Fruit fly (Drosophila melanogaster): Measurements from ENCODE around the gene CAH2.

The CAH2 gene

dm6 chr3L:12136630-12137029 lies 40.8 kb upstream of the CAH2 start, which contains the start of the genes CG5645 and Atg12 (continued):
- no peak for TF ChIP-seq btn (GFP tag; optimal IDR thresholded peaks at IDR 0.05)
- TF ChIP-seq Dip2 (GFP tag; IDR thresholded peaks at IDR 0.05) = no peak
- peak; percentile 2 for TF ChIP-seq Ets97D (GFP tag; optimal IDR thresholded peaks at IDR 0.05)
- peak; percentile 28 for TF ChIP-seq NfI (GFP tag; optimal IDR thresholded peaks at IDR 0.05)
- TF ChIP-seq CG11560 (tag; IDR thresholded peaks at IDR 0.05) = no peak
- TF ChIP-seq HmgD (GFP tag; optimal IDR thresholded peaks at IDR 0.05) = no peak
- peak; percentile 70 for TF ChIP-seq CG9932 (GFP tag; IDR thresholded peaks at IDR 0.05)
- peak; percentile 66; the same call in 2 of the 3 replicates for TF ChIP-seq HLH4C (GFP tag; IDR thresholded peaks at IDR 0.05; ENCODE audit: partially characterized antibody)
- no peak for TF ChIP-seq scrt (GFP tag; optimal IDR thresholded peaks at IDR 0.05)
- peak; percentile 57 for TF ChIP-seq CG34376 (GFP tag; optimal IDR thresholded peaks at IDR 0.05)
- TF ChIP-seq CTCF (GFP tag; optimal IDR thresholded peaks at IDR 0.05) = no peak
- no peak for TF ChIP-seq da (GFP tag; optimal IDR thresholded peaks at IDR 0.05)
- TF ChIP-seq Gug (GFP tag; IDR thresholded peaks at IDR 0.05) = 0 out of 4 replicates have a peak, but pooled peaks have one; percentile 14
- peak in 1 of 2 experiments; percentile 1 for TF ChIP-seq chif (GFP tag; optimal IDR thresholded peaks at IDR 0.05)
- TF ChIP-seq ro (GFP tag; IDR thresholded peaks at IDR 0.05) = no peak
- TF ChIP-seq CG15269 (tag; optimal IDR thresholded peaks at IDR 0.05) = peak; percentile 46
- TF ChIP-seq NC2β (GFP tag; optimal IDR thresholded peaks at IDR 0.05) = no peak
- peak; percentile 11; the same call in 1 of the 2 replicates for TF ChIP-seq CG10366 (GFP tag; IDR thresholded peaks at IDR 0.05)
- no peak for TF ChIP-seq CG31365 (tag; optimal IDR thresholded peaks at IDR 0.05)
- peak; percentile 21 for TF ChIP-seq zfh2 (GFP tag; optimal IDR thresholded peaks at IDR 0.05)
- TF ChIP-seq CG14667 (GFP tag; IDR thresholded peaks at IDR 0.05) = peak; percentile 40
- peak; percentile 58 for TF ChIP-seq ind (GFP tag; optimal IDR thresholded peaks at IDR 0.05)
- peak; percentile 39 for TF ChIP-seq bcd (GFP tag; optimal IDR thresholded peaks at IDR 0.05)
- peak; percentile 93 for TF ChIP-seq CG13287 (GFP tag; IDR thresholded peaks at IDR 0.05; ENCODE audit: partially characterized antibody)
- TF ChIP-seq CG4424 (GFP tag; optimal IDR thresholded peaks at IDR 0.05) = peak; percentile 49
- peak; percentile 88 for TF ChIP-seq Doc3 (GFP tag; IDR thresholded peaks at IDR 0.05; ENCODE audit: partially characterized antibody)
- TF ChIP-seq Gsc (GFP tag; IDR thresholded peaks at IDR 0.05) = no peak
- no peak for TF ChIP-seq dimm (GFP tag; IDR thresholded peaks at IDR 0.05)
- TF ChIP-seq CG17568 (GFP tag; optimal IDR thresholded peaks at IDR 0.05) = no peak
- peak; percentile 51; the same call in 2 of the 3 replicates for TF ChIP-seq CG17361 (GFP tag; IDR thresholded peaks at IDR 0.05)
- no peak for TF ChIP-seq CG1647 (GFP tag; optimal IDR thresholded peaks at IDR 0.05)
- TF ChIP-seq NK7.1 (GFP tag; optimal IDR thresholded peaks at IDR 0.05) = no peak
- TF ChIP-seq Jarid2 (GFP tag; optimal IDR thresholded peaks at IDR 0.05) = no peak
- TF ChIP-seq B-H1 (GFP tag; IDR thresholded peaks at IDR 0.05) = no peak
- TF ChIP-seq crp (GFP tag; optimal IDR thresholded peaks at IDR 0.05) = peak in 1 of 2 experiments; percentile 2
- TF ChIP-seq slou (GFP tag; optimal IDR thresholded peaks at IDR 0.05) = peak; percentile 56
- TF ChIP-seq vvl (GFP tag; IDR thresholded peaks at IDR 0.05) = peak; percentile 89
- TF ChIP-seq CG18011 (GFP tag; optimal IDR thresholded peaks at IDR 0.05) = peak; percentile 10
- no peak for TF ChIP-seq CG6765 (GFP tag; optimal IDR thresholded peaks at IDR 0.05)
- no peak for TF ChIP-seq sqz (GFP tag; optimal IDR thresholded peaks at IDR 0.05)
- TF ChIP-seq CrebB (tag; optimal IDR thresholded peaks at IDR 0.05) = peak; percentile 4
- TF ChIP-seq kay (GFP tag; optimal IDR thresholded peaks at IDR 0.05) = peak; percentile 65
- peak; percentile 34; the same call in 1 of the 3 replicates for TF ChIP-seq dysf (GFP tag; IDR thresholded peaks at IDR 0.05)
- TF ChIP-seq CG8765 (GFP tag; IDR thresholded peaks at IDR 0.05) = no peak
- TF ChIP-seq usp (GFP tag; optimal IDR thresholded peaks at IDR 0.05) = no peak
- TF ChIP-seq ken (GFP tag; IDR thresholded peaks at IDR 0.05) = no peak
- TF ChIP-seq CG2889 (GFP tag; IDR thresholded peaks at IDR 0.05) = 0 out of 3 replicates have a peak, but pooled peaks have one; percentile 36
- TF ChIP-seq CG7963 (GFP tag; IDR thresholded peaks at IDR 0.05; ENCODE audit: partially characterized antibody) = 0 out of 3 replicates have a peak, but pooled peaks have one; percentile 36
- TF ChIP-seq CG12219 (GFP tag; optimal IDR thresholded peaks at IDR 0.05) = no peak
- peak; percentile 28 for TF ChIP-seq lab (GFP tag; optimal IDR thresholded peaks at IDR 0.05)
- TF ChIP-seq CG9215 (GFP tag; IDR thresholded peaks at IDR 0.05) = peak; percentile 33; the same call in 1 of the 2 replicates
- no peak for TF ChIP-seq CG1792 (GFP tag; optimal IDR thresholded peaks at IDR 0.05)
